Fruit fly (Drosophila melanogaster) whole organism, prepupa: ENCODE data around the gene scrib.

Experiments
- CG11294 ChIP-seq: fragments of 200-800 bp; sonication (Bioruptor generic); IDR thresholded peaks from 2 replicates; pipeline ENCODE4 v1.3.6; 2022; ENCODE audit warnings: missing biosample characterization, missing genetic modification characterization
- CG11762 ChIP-seq: fragments of 200-800 bp; sonication (Bioruptor generic); optimal IDR thresholded peaks from 3 replicates; lab custom pipeline; 2016; ENCODE audit warnings: missing biosample characterization, missing genetic modification characterization; ENCODE audit not compliant: insufficient read depth
- CG1621 ChIP-seq: fragments of 200-800 bp; sonication (Bioruptor generic); optimal IDR thresholded peaks from 3 replicates; lab custom pipeline; 2018; ENCODE audit warnings: missing biosample characterization, mild to moderate bottlenecking, missing genetic modification characterization
- CG16779 ChIP-seq: fragments of 200-800 bp; sonication (Bioruptor generic); optimal IDR thresholded peaks from 3 replicates; lab custom pipeline; 2017; ENCODE audit warnings: missing biosample characterization, mild to moderate bottlenecking, missing genetic modification characterization
- CG3032 ChIP-seq: fragments of 200-800 bp; optimal IDR thresholded peaks from 2 replicates; lab custom pipeline; 2019; ENCODE audit warnings: missing biosample characterization, mild to moderate bottlenecking, missing genetic modification characterization, moderate library complexity
- CG31627 ChIP-seq: fragments of 200-800 bp; sonication (Bioruptor generic); optimal IDR thresholded peaks from 3 replicates; lab custom pipeline; 2016; ENCODE audit warnings: missing biosample characterization, missing genetic modification characterization
- CG34406 ChIP-seq: fragments of 200-800 bp; sonication (Bioruptor generic); optimal IDR thresholded peaks from 3 replicates; lab custom pipeline; 2016; ENCODE audit warnings: missing biosample characterization, missing genetic modification characterization
- CG3919 ChIP-seq: fragments of 200-800 bp; sonication (Bioruptor generic); optimal IDR thresholded peaks from 3 replicates; lab custom pipeline; 2016; ENCODE audit warnings: missing biosample characterization, missing genetic modification characterization
- CG4318 ChIP-seq: fragments of 200-800 bp; sonication (Bioruptor generic); optimal IDR thresholded peaks from 3 replicates; lab custom pipeline; 2017; ENCODE audit warnings: missing biosample characterization, mild to moderate bottlenecking, missing genetic modification characterization
- CG6163 ChIP-seq: fragments of 200-800 bp; sonication (Bioruptor generic); IDR thresholded peaks from 3 replicates; pipeline ENCODE4 v1.3.6; 2022; ENCODE audit warnings: missing biosample characterization, missing genetic modification characterization
- CG6276 ChIP-seq: fragments of 200-800 bp; sonication (Bioruptor generic); optimal IDR thresholded peaks from 2 replicates; lab custom pipeline; 2017; ENCODE audit warnings: missing biosample characterization, mild to moderate bottlenecking, missing genetic modification characterization
- CG6792 ChIP-seq: fragments of 200-800 bp; sonication (Bioruptor generic); optimal IDR thresholded peaks from 3 replicates; lab custom pipeline; 2016; ENCODE audit warnings: missing biosample characterization, missing genetic modification characterization
- CG6808 ChIP-seq: fragments of 200-800 bp; sonication (Bioruptor generic); optimal IDR thresholded peaks from 3 replicates; lab custom pipeline; 2017; ENCODE audit warnings: missing biosample characterization, missing genetic modification characterization, mild to moderate bottlenecking, moderate library complexity, missing genetic modification reagents
- CG6854 ChIP-seq: fragments of 200-800 bp; sonication (Bioruptor generic); optimal IDR thresholded peaks from 2 replicates; lab custom pipeline; 2017; ENCODE audit warnings: missing biosample characterization, mild to moderate bottlenecking, missing genetic modification characterization
- CG7368 ChIP-seq: fragments of 200-800 bp; sonication (Bioruptor generic); optimal IDR thresholded peaks from 3 replicates; lab custom pipeline; 2016; ENCODE audit warnings: missing biosample characterization, missing genetic modification characterization
- CG8119 ChIP-seq: fragments of 200-800 bp; sonication (Bioruptor generic); IDR thresholded peaks from 3 replicates; pipeline ENCODE4 v1.3.6; 2022; ENCODE audit warnings: missing biosample characterization, missing genetic modification characterization
- CG8632 ChIP-seq: fragments of 200-800 bp; sonication (Bioruptor generic); optimal IDR thresholded peaks from 3 replicates; lab custom pipeline; 2016; ENCODE audit warnings: missing biosample characterization, missing genetic modification characterization
- CG9139 ChIP-seq: fragments of 200-800 bp; sonication (Bioruptor generic); optimal IDR thresholded peaks from 3 replicates; lab custom pipeline; 2017; ENCODE audit warnings: missing biosample characterization, mild to moderate bottlenecking, missing genetic modification characterization
- Eip78C ChIP-seq: fragments of 200-800 bp; sonication (Bioruptor generic); peaks from one replicate; lab custom pipeline; 2016; ENCODE audit warnings: missing biosample characterization, missing genetic modification characterization
- Eip93F ChIP-seq: fragments of 200-800 bp; sonication (Bioruptor generic); optimal IDR thresholded peaks from 2 replicates; lab custom pipeline; 2016; ENCODE audit warnings: missing biosample characterization, mild to moderate bottlenecking, missing genetic modification characterization
- Ets96B ChIP-seq: fragments of 200-800 bp; optimal IDR thresholded peaks from 2 replicates; lab custom pipeline; 2019; ENCODE audit warnings: missing biosample characterization, mild to moderate bottlenecking, missing genetic modification characterization, moderate library complexity
- Hr38 ChIP-seq: sonication (Bioruptor generic); optimal IDR thresholded peaks from 2 replicates; lab custom pipeline; 2016; ENCODE audit warnings: missing biosample characterization, missing genetic modification characterization
- Hr4 ChIP-seq: fragments of 200-800 bp; sonication (Bioruptor generic); optimal IDR thresholded peaks from 3 replicates; lab custom pipeline; 2016; ENCODE audit warnings: missing biosample characterization, missing genetic modification characterization
- OdsH ChIP-seq: fragments of 200-800 bp; sonication (Bioruptor generic); optimal IDR thresholded peaks from 3 replicates; lab custom pipeline; 2016; ENCODE audit warnings: missing biosample characterization, missing genetic modification characterization
- Smox ChIP-seq: fragments of 200-800 bp; sonication (Bioruptor generic); optimal IDR thresholded peaks from 3 replicates; lab custom pipeline; 2016; ENCODE audit warnings: missing biosample characterization, missing genetic modification characterization
- Sox102F ChIP-seq: fragments of 200-800 bp; sonication (Bioruptor generic); optimal IDR thresholded peaks from 2 replicates; lab custom pipeline; 2016; ENCODE audit warnings: missing biosample characterization, mild to moderate bottlenecking, missing genetic modification characterization
- Sox14 ChIP-seq: fragments of 200-800 bp; sonication (Bioruptor generic); optimal IDR thresholded peaks from 3 replicates; lab custom pipeline; 2016; ENCODE audit warnings: missing biosample characterization, missing genetic modification characterization
- Sox15 ChIP-seq: fragments of 200-800 bp; sonication (Bioruptor generic); optimal IDR thresholded peaks from 3 replicates; lab custom pipeline; 2016; ENCODE audit warnings: missing biosample characterization, missing genetic modification characterization
- achi ChIP-seq: fragments of 200-800 bp; sonication (Bioruptor generic); optimal IDR thresholded peaks from 3 replicates; lab custom pipeline; 2016; ENCODE audit warnings: missing biosample characterization, missing genetic modification characterization
- dac ChIP-seq: fragments of 200-800 bp; sonication (Bioruptor generic); optimal IDR thresholded peaks from 2 replicates; lab custom pipeline; 2017; ENCODE audit warnings: missing biosample characterization, mild to moderate bottlenecking, missing genetic modification characterization
- dsx ChIP-seq: fragments of 200-800 bp; optimal IDR thresholded peaks from 3 replicates; lab custom pipeline; 2019; ENCODE audit warnings: missing biosample characterization, mild to moderate bottlenecking, missing genetic modification characterization, moderate library complexity; ENCODE audit not compliant: poor library complexity, severe bottlenecking
- eg ChIP-seq: fragments of 200-800 bp; sonication (Bioruptor generic); IDR thresholded peaks from 3 replicates; pipeline ENCODE4 v1.3.6; 2022; ENCODE audit warnings: missing biosample characterization, missing genetic modification characterization
- esn ChIP-seq: fragments of 200-800 bp; sonication (Bioruptor generic); optimal IDR thresholded peaks from 2 replicates; lab custom pipeline; 2016; ENCODE audit warnings: missing biosample characterization, mild to moderate bottlenecking, missing genetic modification characterization, moderate library complexity
- fd59A ChIP-seq: fragments of 200-800 bp; sonication (Bioruptor generic); optimal IDR thresholded peaks from 2 replicates; lab custom pipeline; 2017; ENCODE audit warnings: missing biosample characterization, mild to moderate bottlenecking, missing genetic modification characterization, missing genetic modification reagents
- fkh ChIP-seq: fragments of 200-800 bp; sonication (Bioruptor generic); optimal IDR thresholded peaks from 3 replicates; lab custom pipeline; 2017; ENCODE audit warnings: missing biosample characterization, mild to moderate bottlenecking, missing genetic modification characterization, moderate library complexity
- lz ChIP-seq: fragments of 200-800 bp; sonication (Bioruptor generic); optimal IDR thresholded peaks from 3 replicates; lab custom pipeline; 2016; ENCODE audit warnings: missing biosample characterization, missing genetic modification characterization
- net ChIP-seq: fragments of 200-800 bp; sonication (Bioruptor generic); optimal IDR thresholded peaks from 3 replicates; lab custom pipeline; 2016; ENCODE audit warnings: missing biosample characterization, missing genetic modification characterization
- pdm3 ChIP-seq: fragments of 200-800 bp; sonication (Bioruptor generic); optimal IDR thresholded peaks from 3 replicates; lab custom pipeline; 2016; ENCODE audit warnings: missing biosample characterization, missing genetic modification characterization
- salr ChIP-seq, 2 experiments: fragments of 200-800 bp; sonication (Bioruptor generic); optimal IDR thresholded peaks; 3 replicates each; lab custom pipeline; 2016 to 2018; ENCODE audit warnings: missing biosample characterization in 2 of 2, missing genetic modification characterization in 2 of 2, mild to moderate bottlenecking in 1 of 2
- spab ChIP-seq: fragments of 200-800 bp; sonication (Bioruptor generic); optimal IDR thresholded peaks from 2 replicates; lab custom pipeline; 2017; ENCODE audit warnings: missing biosample characterization, mild to moderate bottlenecking, missing genetic modification characterization, missing genetic modification reagents
- ss ChIP-seq, 2 experiments: fragments of 200-800 bp; sonication (Bioruptor generic); optimal IDR thresholded peaks; 2 replicates in 1 of 2; 3 replicates in 1 of 2; lab custom pipeline; 2017 to 2018; ENCODE audit warnings: mild to moderate bottlenecking in 2 of 2, missing biosample characterization in 2 of 2, missing genetic modification characterization in 2 of 2, moderate library complexity in 1 of 2
- svp ChIP-seq: fragments of 200-800 bp; sonication (Bioruptor generic); peaks from one replicate; lab custom pipeline; 2016; ENCODE audit warnings: missing biosample characterization, missing genetic modification characterization
- topi ChIP-seq: fragments of 200-800 bp; sonication (Bioruptor generic); optimal IDR thresholded peaks from 3 replicates; lab custom pipeline; 2016; ENCODE audit warnings: missing biosample characterization, missing genetic modification characterization
- vri ChIP-seq: fragments of 200-800 bp; sonication (Bioruptor generic); optimal IDR thresholded peaks from 3 replicates; lab custom pipeline; 2016; ENCODE audit warnings: missing biosample characterization, mild to moderate bottlenecking, missing genetic modification characterization

The scrib gene

DNA sequence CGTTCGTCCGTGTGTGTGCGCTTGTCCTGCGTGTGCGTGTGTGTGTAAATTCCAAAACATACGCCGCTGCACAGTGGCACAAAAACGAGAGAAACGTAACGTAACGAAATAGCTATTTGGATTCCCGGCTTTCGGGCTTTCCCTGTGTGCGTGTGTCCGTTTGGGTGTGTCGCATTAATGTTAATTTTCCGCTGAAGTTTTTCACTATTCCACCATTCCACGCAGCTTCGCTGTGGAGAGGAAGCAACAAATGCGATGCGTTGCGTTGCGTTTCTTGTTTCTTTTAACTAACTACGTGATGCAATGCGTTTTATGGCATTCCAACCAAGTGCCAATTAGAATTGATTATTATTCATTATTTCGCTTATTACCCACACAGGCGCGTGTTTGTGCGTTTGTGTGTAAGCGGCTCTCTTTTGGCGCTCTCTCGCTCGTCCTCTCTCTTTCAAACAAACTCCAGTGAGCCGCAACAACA, 634 bp downstream of the scrib start (continued):
- TF ChIP-seq CG8632 (peak; percentile 56), Hr4 (GFP tag; lab: Kevin White, UChicago) (peak; percentile 60), Ets96B (tag; lab: Kevin White, UChicago) (peak; percentile 65), lz (GFP tag; lab: Kevin White, UChicago) (peak; percentile 79), dac (no peak), svp (GFP tag; lab: Kevin White, UChicago) (peak; percentile 91), CG6854 (GFP tag; lab: Kevin White, UChicago) (no peak), Sox15 (GFP tag; lab: Kevin White, UChicago) (peak; percentile 59), CG4318 (GFP tag; lab: Kevin White, UChicago) (peak; percentile 25)

DNA sequence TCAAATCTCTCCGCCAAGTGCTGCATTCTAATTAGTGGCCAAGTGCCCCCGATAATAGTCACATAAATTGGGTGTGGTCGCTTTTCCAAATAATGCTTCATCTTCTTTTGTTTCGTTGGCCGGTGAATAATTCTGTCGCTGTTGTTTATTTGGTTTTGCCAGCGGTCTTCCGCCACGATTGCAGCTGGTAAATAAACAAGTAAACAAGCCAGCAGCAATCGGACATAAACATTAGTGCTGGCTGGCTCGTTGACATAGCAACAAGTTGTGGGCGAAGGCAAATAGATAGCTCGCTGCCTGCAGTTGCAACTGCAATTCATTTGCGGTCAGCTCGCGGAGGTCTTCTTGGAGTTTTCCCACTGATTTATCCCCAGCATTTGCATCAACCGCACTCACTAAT, 3.0 kb downstream of the scrib start:
- TF ChIP-seq eg (GFP tag; lab: Robert Waterston, UW) = 0 out of 3 replicates have a peak, but pooled peaks have one; percentile 35
- no peak for TF ChIP-seq CG8119 (GFP tag; lab: Robert Waterston, UW)
- TF ChIP-seq Sox14 (GFP tag; lab: Kevin White, UChicago) = no peak
- no peak for TF ChIP-seq dsx
- TF ChIP-seq fkh (GFP tag; lab: Kevin White, UChicago) = peak; percentile 64
- peak; percentile 28 for TF ChIP-seq Eip78C
- TF ChIP-seq CG6276 = no peak
- TF ChIP-seq Hr4 (GFP tag; lab: Kevin White, UChicago) = no peak
- no peak for TF ChIP-seq achi (GFP tag; lab: Kevin White, UChicago)
- TF ChIP-seq CG6808 (GFP tag; lab: Kevin White, UChicago) = peak; percentile 1

DNA sequence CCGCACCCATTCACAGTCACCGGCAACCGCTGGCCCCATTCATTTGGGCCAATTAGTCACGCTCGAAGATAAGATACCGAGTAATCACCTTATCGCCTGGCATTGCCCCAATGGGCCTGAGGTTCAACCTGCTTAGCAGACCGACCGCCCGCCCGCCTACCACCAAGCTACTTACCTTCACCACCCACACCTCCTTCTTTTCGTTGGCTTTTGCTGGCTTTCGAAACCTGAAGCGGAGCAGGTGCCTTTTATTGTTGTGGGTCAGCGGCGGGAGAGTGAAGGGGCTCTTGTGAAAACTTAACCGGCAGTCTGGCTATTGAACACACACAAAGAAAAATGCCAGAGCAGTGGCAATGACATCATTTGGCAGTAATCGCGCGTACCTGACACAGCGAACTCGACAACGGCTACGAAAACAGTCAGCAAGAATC, 4.2 kb downstream of the scrib start:
- no peak for TF ChIP-seq pdm3 (GFP tag; lab: Kevin White, UChicago)
- TF ChIP-seq CG7368 (GFP tag; lab: Kevin White, UChicago) = no peak
- no peak for TF ChIP-seq CG8632
- TF ChIP-seq eg (GFP tag; lab: Robert Waterston, UW) = no peak
- TF ChIP-seq CG6276 = no peak
- TF ChIP-seq CG11762 (GFP tag; lab: Kevin White, UChicago) = no peak
- TF ChIP-seq Sox14 (GFP tag; lab: Kevin White, UChicago) = peak; percentile 77
- TF ChIP-seq Hr38 = no peak
- peak; percentile 69 for TF ChIP-seq Eip78C
- no peak for TF ChIP-seq CG16779 (tag; lab: Kevin White, UChicago)
- no peak for TF ChIP-seq CG11294 (GFP tag; lab: Robert Waterston, UW)
- TF ChIP-seq CG6808 (GFP tag; lab: Kevin White, UChicago) = no peak
- TF ChIP-seq vri (GFP tag; lab: Kevin White, UChicago) = peak; percentile 81
- no peak for TF ChIP-seq CG9139 (GFP tag; lab: Kevin White, UChicago)
- no peak for TF ChIP-seq topi (GFP tag; lab: Kevin White, UChicago)
- no peak for TF ChIP-seq CG4318 (GFP tag; lab: Kevin White, UChicago)
- no peak for TF ChIP-seq CG6854 (GFP tag; lab: Kevin White, UChicago)
- TF ChIP-seq esn = no peak
- TF ChIP-seq salr (GFP tag; optimal IDR thresholded peaks at IDR 0.05; lab: Kevin White, UChicago) = no peak
- TF ChIP-seq CG3919 (GFP tag; lab: Kevin White, UChicago) = no peak
- no peak for TF ChIP-seq Smox
- peak; percentile 50 for TF ChIP-seq Eip93F
- TF ChIP-seq CG1621 (tag; lab: Kevin White, UChicago) = no peak
- TF ChIP-seq CG34406 = no peak
- TF ChIP-seq Sox102F (GFP tag; lab: Kevin White, UChicago) = no peak
- TF ChIP-seq CG31627 (GFP tag; lab: Kevin White, UChicago) = no peak
- TF ChIP-seq Hr4 (GFP tag; lab: Kevin White, UChicago) = no peak
- TF ChIP-seq dac = no peak
- TF ChIP-seq CG6163 (GFP tag; lab: Robert Waterston, UW) = 0 out of 3 replicates have a peak, but pooled peaks have one; percentile 30
- no peak for TF ChIP-seq ss (GFP tag; optimal IDR thresholded peaks at IDR 0.05; lab: Kevin White, UChicago)
- no peak for TF ChIP-seq CG3032 (tag; lab: Kevin White, UChicago)
- TF ChIP-seq Sox15 (GFP tag; lab: Kevin White, UChicago) = no peak
- TF ChIP-seq fkh (GFP tag; lab: Kevin White, UChicago) = peak; percentile 36
- TF ChIP-seq CG6792 = no peak
- TF ChIP-seq spab (GFP tag; lab: Kevin White, UChicago) = no peak
- TF ChIP-seq net (GFP tag; lab: Kevin White, UChicago) = no peak
- peak; percentile 65 for TF ChIP-seq svp (GFP tag; lab: Kevin White, UChicago)
- no peak for TF ChIP-seq OdsH
- no peak for TF ChIP-seq fd59A (GFP tag; lab: Kevin White, UChicago)
